Worm (Caenorhabditis elegans) whole organism, late embryonic: ENCODE results near the gene tbp-1.
A peak's percentile ranks its signal among the peaks of the same experiment; 100 is the strongest.

Experiments used
- C08G9.2 ChIP-seq: sonication (generic microtip); optimal IDR thresholded peaks from 2 replicates; lab custom pipeline; 2016; ENCODE audit warnings: mild to moderate bottlenecking, missing genetic modification characterization, moderate library complexity, missing compliant biosample characterization
- F13H6.1 ChIP-seq: sonication (generic microtip); optimal IDR thresholded peaks from 2 replicates; lab custom pipeline; 2016; ENCODE audit warnings: missing genetic modification characterization, missing compliant biosample characterization
- K09A11.1 ChIP-seq: sonication (generic microtip); optimal IDR thresholded peaks from 2 replicates; lab custom pipeline; 2017; ENCODE audit warnings: antibody characterized with exemption, mild to moderate bottlenecking, missing genetic modification characterization, missing compliant biosample characterization; ENCODE audit not compliant: insufficient read depth
- Y22D7AL.16 ChIP-seq: sonication (generic microtip); optimal IDR thresholded peaks from 2 replicates; lab custom pipeline; 2016; ENCODE audit warnings: missing genetic modification characterization, missing compliant biosample characterization
- ama-1 ChIP-seq: fragments of 150-350 bp; optimal IDR thresholded peaks from 2 replicates; lab custom pipeline; 2014
- ceh-2 ChIP-seq: sonication (generic microtip); optimal IDR thresholded peaks from 2 replicates; lab custom pipeline; 2016; ENCODE audit warnings: missing genotype, missing genetic modification characterization, missing compliant biosample characterization
- ceh-22 ChIP-seq: sonication (generic microtip); optimal IDR thresholded peaks from 2 replicates; lab custom pipeline; 2017; ENCODE audit warnings: missing biosample characterization, missing genetic modification characterization
- ceh-24 ChIP-seq: sonication (generic microtip); optimal IDR thresholded peaks from 2 replicates; lab custom pipeline; 2016; ENCODE audit warnings: mild to moderate bottlenecking, missing genetic modification characterization, missing compliant biosample characterization
- ceh-48 ChIP-seq: sonication (generic microtip); optimal IDR thresholded peaks from 2 replicates; lab custom pipeline; 2016; ENCODE audit warnings: missing genetic modification characterization, inconsistent platforms, missing compliant biosample characterization
- che-1 ChIP-seq: sonication (generic microtip); optimal IDR thresholded peaks from 2 replicates; lab custom pipeline; 2016; ENCODE audit warnings: mild to moderate bottlenecking, missing genetic modification characterization, missing compliant biosample characterization
- elt-2 ChIP-seq: sonication (generic microtip); optimal IDR thresholded peaks from 2 replicates; lab custom pipeline; 2016; ENCODE audit warnings: missing genetic modification reagents, missing genetic modification characterization, missing compliant biosample characterization
- elt-4 ChIP-seq: sonication (generic microtip); optimal IDR thresholded peaks from 2 replicates; lab custom pipeline; 2016; ENCODE audit warnings: missing genetic modification characterization, missing compliant biosample characterization
- eyg-1 ChIP-seq: sonication (generic microtip); optimal IDR thresholded peaks from 2 replicates; lab custom pipeline; 2016; ENCODE audit warnings: missing genotype, missing genetic modification characterization, missing compliant biosample characterization
- fkh-10 ChIP-seq: fragments of 150-350 bp; optimal IDR thresholded peaks from 2 replicates; lab custom pipeline; 2014; ENCODE audit warnings: missing biosample characterization, missing genetic modification reagents, missing genetic modification characterization
- fkh-6 ChIP-seq: sonication (generic microtip); optimal IDR thresholded peaks from 2 replicates; lab custom pipeline; 2016; ENCODE audit warnings: missing genetic modification characterization, missing compliant biosample characterization
- hlh-30 ChIP-seq: sonication (generic microtip); optimal IDR thresholded peaks from 2 replicates; lab custom pipeline; 2017; ENCODE audit warnings: antibody characterized with exemption, missing genetic modification characterization, missing compliant biosample characterization; ENCODE audit not compliant: insufficient read depth
- hlh-8 ChIP-seq: sonication (generic microtip); optimal IDR thresholded peaks from 2 replicates; lab custom pipeline; 2016; ENCODE audit warnings: missing genotype, missing genetic modification characterization, missing compliant biosample characterization
- lim-6 ChIP-seq: sonication (generic microtip); optimal IDR thresholded peaks from 2 replicates; lab custom pipeline; 2016; ENCODE audit warnings: missing genetic modification characterization, missing compliant biosample characterization
- lin-11 ChIP-seq: fragments of 200-800 bp; sonication (Bioruptor generic); optimal IDR thresholded peaks from 2 replicates; lab custom pipeline; 2018; ENCODE audit warnings: mild to moderate bottlenecking, missing genetic modification characterization, missing compliant biosample characterization
- madf-2 ChIP-seq: sonication (generic microtip); optimal IDR thresholded peaks from 2 replicates; lab custom pipeline; 2017; ENCODE audit warnings: missing genetic modification characterization, missing compliant biosample characterization
- nfya-1 ChIP-seq: sonication (generic microtip); optimal IDR thresholded peaks from 2 replicates; lab custom pipeline; 2017; ENCODE audit warnings: missing genetic modification characterization, mild to moderate bottlenecking, missing compliant biosample characterization, antibody characterized with exemption, moderate library complexity
- nhr-11 ChIP-seq: fragments of 150-350 bp; optimal IDR thresholded peaks from 2 replicates; lab custom pipeline; 2014; ENCODE audit warnings: missing biosample characterization, missing genetic modification characterization
- nhr-232 ChIP-seq: sonication (generic microtip); optimal IDR thresholded peaks from 2 replicates; lab custom pipeline; 2016; ENCODE audit warnings: missing genetic modification characterization, missing compliant biosample characterization
- pag-3 ChIP-seq: sonication (generic microtip); optimal IDR thresholded peaks from 2 replicates; lab custom pipeline; 2016; ENCODE audit warnings: missing compliant biosample characterization, missing genetic modification characterization, borderline replicate concordance
- pax-1 ChIP-seq: fragments of 150-350 bp; optimal IDR thresholded peaks from 2 replicates; lab custom pipeline; 2014; ENCODE audit warnings: missing biosample characterization, missing genetic modification characterization
- pqm-1 ChIP-seq: sonication (generic microtip); optimal IDR thresholded peaks from 2 replicates; lab custom pipeline; 2016; ENCODE audit warnings: missing genetic modification characterization, missing compliant biosample characterization
- pros-1 ChIP-seq: fragments of 150-350 bp; optimal IDR thresholded peaks from 2 replicates; lab custom pipeline; 2014; ENCODE audit warnings: missing biosample characterization, missing genetic modification reagents, missing genetic modification characterization
- rnt-1 ChIP-seq: sonication (generic microtip); optimal IDR thresholded peaks from 2 replicates; lab custom pipeline; 2016; ENCODE audit warnings: missing genetic modification characterization, missing compliant biosample characterization
- sdc-2 ChIP-seq: sonication (generic microtip); optimal IDR thresholded peaks from 2 replicates; lab custom pipeline; 2016; ENCODE audit warnings: missing genotype, missing genetic modification characterization, missing compliant biosample characterization
- unc-86 ChIP-seq: sonication (generic microtip); optimal IDR thresholded peaks from 2 replicates; lab custom pipeline; 2016; ENCODE audit warnings: missing genetic modification characterization, missing compliant biosample characterization
- zip-5 ChIP-seq: sonication (generic microtip); optimal IDR thresholded peaks from 2 replicates; lab custom pipeline; 2016; ENCODE audit warnings: missing genetic modification characterization, missing compliant biosample characterization
- ztf-16 ChIP-seq: sonication (generic microtip); optimal IDR thresholded peaks from 2 replicates; lab custom pipeline; 2017; ENCODE audit warnings: missing genetic modification characterization, missing compliant biosample characterization

tbp-1 gene

ce11 chrIII:7370569-7370968, 13.3 kb upstream of the tbp-1 start:
- TF ChIP-seq pag-3 (tag; lab: Kevin White, UChicago): no peak
- no peak for TF ChIP-seq K09A11.1
- no peak for TF ChIP-seq pax-1 (tag; lab: Kevin White, UChicago)
- no peak for TF ChIP-seq lin-11 (tag; lab: Kevin White, UChicago)
- TF ChIP-seq nhr-11 (tag; lab: Kevin White, UChicago): no peak
- TF ChIP-seq ceh-2: no peak
- no peak for TF ChIP-seq hlh-30 (tag; lab: Kevin White, UChicago)
- TF ChIP-seq eyg-1 (tag; lab: Kevin White, UChicago): no peak
- TF ChIP-seq nhr-232 (tag; lab: Kevin White, UChicago): no peak
- TF ChIP-seq fkh-10 (GFP tag; lab: Kevin White, UChicago): no peak
- no peak for TF ChIP-seq fkh-6
- TF ChIP-seq zip-5 (tag; lab: Kevin White, UChicago): no peak
- TF ChIP-seq C08G9.2: no peak
- no peak for TF ChIP-seq F13H6.1 (tag; lab: Kevin White, UChicago)
- TF ChIP-seq pros-1: no peak
- no peak for TF ChIP-seq madf-2 (tag; lab: Kevin White, UChicago)
- no peak for TF ChIP-seq che-1 (tag; lab: Kevin White, UChicago)
- TF ChIP-seq hlh-8 (tag; lab: Kevin White, UChicago): no peak
- TF ChIP-seq Y22D7AL.16 (tag; lab: Kevin White, UChicago): no peak
- TF ChIP-seq ceh-24: no peak

ce11 chrIII:7373802-7374435, 9.9 kb upstream of the tbp-1 start:
- TF ChIP-seq rnt-1: no peak
- no peak for TF ChIP-seq unc-86 (tag; lab: Kevin White, UChicago)
- no peak for TF ChIP-seq pqm-1 (tag; lab: Kevin White, UChicago)
- TF ChIP-seq nfya-1 (tag; lab: Kevin White, UChicago): no peak
- no peak for TF ChIP-seq ztf-16 (tag; lab: Kevin White, UChicago)
- TF ChIP-seq pag-3 (tag; lab: Kevin White, UChicago): no peak
- TF ChIP-seq nhr-11 (tag; lab: Kevin White, UChicago): no peak
- no peak for TF ChIP-seq sdc-2 (tag; lab: Kevin White, UChicago)
- TF ChIP-seq madf-2 (tag; lab: Kevin White, UChicago): no peak
- TF ChIP-seq lim-6: no peak
- TF ChIP-seq ama-1 (lab: Kevin White, UChicago): no peak
- TF ChIP-seq ceh-22: no peak
- TF ChIP-seq hlh-30 (tag; lab: Kevin White, UChicago): no peak
- no peak for TF ChIP-seq fkh-10 (GFP tag; lab: Kevin White, UChicago)
- TF ChIP-seq K09A11.1: no peak
- no peak for TF ChIP-seq hlh-8 (tag; lab: Kevin White, UChicago)
- no peak for TF ChIP-seq elt-4

DNA sequence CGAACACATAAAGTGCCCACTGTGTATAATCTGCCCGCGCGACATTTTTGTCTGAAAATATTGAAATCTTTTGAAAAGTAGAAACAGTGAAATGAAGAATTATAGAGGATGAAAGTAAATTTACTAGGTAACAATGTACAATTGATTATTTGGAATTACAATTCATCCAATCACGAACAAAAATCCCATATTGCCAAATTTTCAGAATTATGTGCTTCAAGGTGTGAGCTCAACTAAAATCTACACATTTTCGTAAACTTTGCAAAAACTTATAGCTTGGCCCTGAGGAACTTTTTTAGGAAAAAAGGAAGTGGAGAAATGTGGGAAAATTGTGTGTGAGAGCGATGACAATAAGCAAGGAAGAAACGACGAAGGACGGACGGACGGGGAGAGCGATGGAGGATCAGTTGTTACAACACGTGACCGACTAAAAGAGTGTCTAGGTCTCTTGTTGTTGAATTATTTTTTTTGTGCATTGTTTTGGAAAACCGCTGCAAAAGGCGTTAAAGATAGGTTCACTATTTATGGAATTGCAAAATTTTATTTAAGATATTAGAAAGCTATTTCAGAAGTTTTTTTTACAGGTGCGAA, 9.1 kb upstream of the tbp-1 start, which contains the start of gene mml-1:
Gene mml-1, minus strand, starts transcription at position 51 of the 591 bp plus-strand sequence.
- TF ChIP-seq lin-11 (tag; lab: Kevin White, UChicago): no peak
- TF ChIP-seq ceh-48 (tag; lab: Kevin White, UChicago): no peak
- TF ChIP-seq elt-2: no peak
- peak; percentile 78 for TF ChIP-seq hlh-30 (tag; lab: Kevin White, UChicago)

DNA sequence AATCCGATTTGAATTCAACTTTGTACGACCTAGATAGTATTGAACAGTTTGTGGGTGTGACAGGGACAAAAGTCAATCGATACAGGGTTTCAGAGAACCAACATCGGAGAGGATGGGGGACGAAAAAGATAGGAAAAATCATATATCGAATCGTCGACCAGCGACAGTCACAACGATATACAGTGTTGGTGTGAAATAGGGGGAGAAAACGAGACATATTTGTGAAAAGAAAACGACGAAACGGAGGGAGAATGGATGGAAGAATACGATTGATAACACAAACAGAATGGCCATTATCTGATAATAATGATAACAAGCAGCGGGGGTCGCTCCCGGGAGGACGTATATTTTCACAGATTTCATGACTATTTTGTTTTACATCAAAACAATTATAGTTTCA, 8.4 kb upstream of the tbp-1 start:
- TF ChIP-seq ama-1 (lab: Kevin White, UChicago): no peak
- no peak for TF ChIP-seq eyg-1 (tag; lab: Kevin White, UChicago)
- peak; percentile 61 for TF ChIP-seq elt-2
- no peak for TF ChIP-seq zip-5 (tag; lab: Kevin White, UChicago)
